Worm (Caenorhabditis elegans) whole organism, L4 larva: ENCODE measurements around the gene clec-59.
"Not testable (repeated sequence)": the region's sequence is repeated elsewhere in the genome, so short reads cannot be mapped to it uniquely, and the experiment has no call there.

ENCODE experiments used
- F10B5.3 ChIP-seq: sonication (generic microtip); optimal IDR thresholded peaks from 2 replicates; lab custom pipeline; 2016; ENCODE audit warnings: mild to moderate bottlenecking, missing genetic modification characterization, missing compliant biosample characterization
- ctbp-1 ChIP-seq: fragments of 200-800 bp; sonication (Bioruptor generic); IDR thresholded peaks from 2 replicates; pipeline ENCODE4 v1.3.6; 2022; ENCODE audit warnings: missing genetic modification reagents, missing genetic modification characterization, missing compliant biosample characterization
- daf-8 ChIP-seq: fragments of 200-800 bp; sonication (Bioruptor generic); IDR thresholded peaks from 2 replicates; pipeline ENCODE4 v1.3.6; 2022; ENCODE audit warnings: missing genetic modification characterization, missing compliant biosample characterization
- dve-1 ChIP-seq: sonication (generic microtip); optimal IDR thresholded peaks from 2 replicates; lab custom pipeline; 2017; ENCODE audit warnings: antibody characterized with exemption, mild to moderate bottlenecking, missing genetic modification characterization, missing compliant biosample characterization; ENCODE audit not compliant: insufficient read depth
- lin-39 ChIP-seq: fragments of 150-350 bp; optimal IDR thresholded peaks from 2 replicates; lab custom pipeline; 2014; ENCODE audit warnings: missing biosample characterization, missing genetic modification reagents, missing genetic modification characterization
- mep-1 ChIP-seq: fragments of 150-350 bp; sonication (generic microtip); optimal IDR thresholded peaks from 3 replicates; lab custom pipeline; 2014; ENCODE audit warnings: missing biosample characterization, missing genetic modification characterization
- nhr-76 ChIP-seq: fragments of 150-350 bp; optimal IDR thresholded peaks from 2 replicates; lab custom pipeline; 2014; ENCODE audit warnings: missing biosample characterization, missing genetic modification characterization
- nhr-77 ChIP-seq: fragments of 150-350 bp; optimal IDR thresholded peaks from 2 replicates; lab custom pipeline; 2014; ENCODE audit warnings: missing biosample characterization, missing genetic modification characterization
- zip-2 ChIP-seq: fragments of 150-350 bp; optimal IDR thresholded peaks from 2 replicates; lab custom pipeline; 2014; ENCODE audit warnings: missing biosample characterization, missing genetic modification characterization
- ztf-11 ChIP-seq: fragments of 150-350 bp; optimal IDR thresholded peaks from 2 replicates; lab custom pipeline; 2014; ENCODE audit warnings: missing biosample characterization, missing genetic modification characterization

- not testable (repeated sequence) for TF ChIP-seq mep-1 (tag; lab: Kevin White, UChicago); zip-2; F10B5.3; dve-1 (tag; lab: Kevin White, UChicago); nhr-76 (tag; lab: Kevin White, UChicago); nhr-77 (tag; lab: Kevin White, UChicago); lin-39; ztf-11 (tag; lab: Kevin White, UChicago); daf-8 (GFP tag; lab: Robert Waterston, UW); ctbp-1
These were observed 36.4 kb downstream of the clec-59 start, which contains the start of gene ZK673.1 for ce11 chrII:10442846-10443245.
